Worm (Caenorhabditis elegans) whole organism, L3 larva: ENCODE measurements around the gene F58E6.6.

Experiments used
- R02D3.7 ChIP-seq: fragments of 150-350 bp; optimal IDR thresholded peaks from 2 replicates; lab custom pipeline; 2014; ENCODE audit warnings: missing biosample characterization, missing genetic modification characterization
- aly-2 ChIP-seq: fragments of 150-350 bp; optimal IDR thresholded peaks from 2 replicates; lab custom pipeline; 2014; ENCODE audit warnings: missing biosample characterization, missing genetic modification characterization
- ama-1 ChIP-seq: fragments of 150-350 bp; optimal IDR thresholded peaks from 2 replicates; lab custom pipeline; 2018
- ceh-16 ChIP-seq: sonication (generic microtip); optimal IDR thresholded peaks from 2 replicates; lab custom pipeline; 2017; ENCODE audit warnings: missing biosample characterization, missing genetic modification characterization
- ceh-28 ChIP-seq: fragments of 150-350 bp; optimal IDR thresholded peaks from 2 replicates; lab custom pipeline; 2014; ENCODE audit warnings: missing biosample characterization, missing genetic modification reagents, missing genetic modification characterization
- ceh-82 ChIP-seq: fragments of 150-350 bp; optimal IDR thresholded peaks from 2 replicates; lab custom pipeline; 2014; ENCODE audit warnings: missing biosample characterization, missing genetic modification characterization
- ceh-9 ChIP-seq: sonication (generic microtip); optimal IDR thresholded peaks from 2 replicates; lab custom pipeline; 2018; ENCODE audit warnings: missing biosample characterization, missing genetic modification characterization
- elt-2 ChIP-seq: sonication (generic microtip); optimal IDR thresholded peaks from 2 replicates; lab custom pipeline; 2016; ENCODE audit warnings: missing genetic modification reagents, mild to moderate bottlenecking, missing genetic modification characterization, missing compliant biosample characterization
- elt-3 ChIP-seq, 3 experiments: fragments of 150-350 bp in 1 of 3; sonication (generic microtip) in 2 of 3; optimal IDR thresholded peaks; 2 replicates in 2 of 3; 4 replicates in 1 of 3; lab custom pipeline; 2014 to 2017; ENCODE audit warnings: missing biosample characterization in 3 of 3, missing genetic modification characterization in 3 of 3
- eor-1 ChIP-seq, 2 experiments: fragments of 150-350 bp; optimal IDR thresholded peaks; 2 replicates each; lab custom pipeline; 2014 to 2018; ENCODE audit warnings: missing biosample characterization in 2 of 2, missing genetic modification characterization in 2 of 2
- fkh-10 ChIP-seq: sonication (generic microtip); optimal IDR thresholded peaks from 2 replicates; lab custom pipeline; 2017; ENCODE audit warnings: missing biosample characterization, missing genetic modification reagents, missing genetic modification characterization
- fkh-2 ChIP-seq: fragments of 150-350 bp; optimal IDR thresholded peaks from 2 replicates; lab custom pipeline; 2014; ENCODE audit warnings: missing biosample characterization, missing genetic modification reagents, missing genetic modification characterization
- fos-1 ChIP-seq: fragments of 150-350 bp; optimal IDR thresholded peaks from 2 replicates; lab custom pipeline; 2014; ENCODE audit warnings: missing biosample characterization, missing genetic modification characterization
- jun-1 ChIP-seq: fragments of 150-350 bp; optimal IDR thresholded peaks from 2 replicates; lab custom pipeline; 2014; ENCODE audit warnings: missing biosample characterization, missing genetic modification reagents, missing genetic modification characterization
- lin-15B ChIP-seq: fragments of 150-350 bp; optimal IDR thresholded peaks from 2 replicates; lab custom pipeline; 2014; ENCODE audit warnings: missing biosample characterization, missing genetic modification characterization
- lin-39 ChIP-seq: fragments of 150-350 bp; optimal IDR thresholded peaks from 2 replicates; lab custom pipeline; 2018; ENCODE audit warnings: missing biosample characterization, missing genetic modification reagents, missing genetic modification characterization
- lsy-12 ChIP-seq: sonication (generic microtip); optimal IDR thresholded peaks from 2 replicates; lab custom pipeline; 2016; ENCODE audit warnings: mild to moderate bottlenecking, missing genetic modification characterization, missing compliant biosample characterization
- mdl-1 ChIP-seq: fragments of 150-350 bp; optimal IDR thresholded peaks from 2 replicates; lab custom pipeline; 2014; ENCODE audit warnings: missing biosample characterization, missing genetic modification characterization
- nfya-1 ChIP-seq: sonication (generic microtip); optimal IDR thresholded peaks from 2 replicates; lab custom pipeline; 2017; ENCODE audit warnings: missing genetic modification characterization, mild to moderate bottlenecking, missing compliant biosample characterization, antibody characterized with exemption, moderate library complexity; ENCODE audit not compliant: insufficient read depth
- nhr-11 ChIP-seq: fragments of 150-350 bp; optimal IDR thresholded peaks from 2 replicates; lab custom pipeline; 2014; ENCODE audit warnings: missing biosample characterization, missing genetic modification characterization
- nhr-12 ChIP-seq: fragments of 150-350 bp; optimal IDR thresholded peaks from 2 replicates; lab custom pipeline; 2014; ENCODE audit warnings: missing biosample characterization, missing genetic modification characterization
- nhr-23 ChIP-seq: fragments of 150-350 bp; optimal IDR thresholded peaks from 2 replicates; lab custom pipeline; 2014; ENCODE audit warnings: missing biosample characterization, missing genetic modification reagents, missing genetic modification characterization
- nhr-25 ChIP-seq: sonication (generic microtip); optimal IDR thresholded peaks from 2 replicates; lab custom pipeline; 2017; ENCODE audit warnings: missing biosample characterization, missing genetic modification characterization
- nhr-28 ChIP-seq: fragments of 150-350 bp; optimal IDR thresholded peaks from 2 replicates; lab custom pipeline; 2014; ENCODE audit warnings: missing biosample characterization, missing genetic modification characterization
- nhr-43 ChIP-seq: sonication (generic microtip); optimal IDR thresholded peaks from 2 replicates; lab custom pipeline; 2016; ENCODE audit warnings: mild to moderate bottlenecking, missing genetic modification characterization, missing compliant biosample characterization; ENCODE audit not compliant: poor library complexity, severe bottlenecking
- nhr-76 ChIP-seq: fragments of 150-350 bp; sonication (generic microtip); optimal IDR thresholded peaks from 5 replicates; lab custom pipeline; 2014; ENCODE audit warnings: missing biosample characterization, missing genetic modification characterization
- nhr-77 ChIP-seq: fragments of 150-350 bp; optimal IDR thresholded peaks from 2 replicates; lab custom pipeline; 2014; ENCODE audit warnings: missing biosample characterization, missing genetic modification characterization
- pha-4 ChIP-seq: fragments of 150-350 bp; optimal IDR thresholded peaks from 2 replicates; lab custom pipeline; 2014; ENCODE audit warnings: missing biosample characterization, missing genetic modification reagents, missing genetic modification characterization
- pqm-1 ChIP-seq: fragments of 150-350 bp; optimal IDR thresholded peaks from 2 replicates; lab custom pipeline; 2017; ENCODE audit warnings: missing biosample characterization, missing genetic modification characterization, inconsistent platforms
- sea-2 ChIP-seq: fragments of 150-350 bp; sonication (generic microtip); optimal IDR thresholded peaks from 4 replicates; lab custom pipeline; 2014; ENCODE audit warnings: missing biosample characterization, missing genetic modification reagents, missing genetic modification characterization
- tbx-2 ChIP-seq: sonication (generic microtip); optimal IDR thresholded peaks from 2 replicates; lab custom pipeline; 2016; ENCODE audit warnings: mild to moderate bottlenecking, missing genetic modification characterization, missing compliant biosample characterization
- unc-62 ChIP-seq: fragments of 150-350 bp; sonication (generic microtip); optimal IDR thresholded peaks from 4 replicates; lab custom pipeline; 2014; ENCODE audit warnings: missing biosample characterization, missing genetic modification reagents, missing genetic modification characterization
- ztf-11 ChIP-seq: fragments of 150-350 bp; optimal IDR thresholded peaks from 2 replicates; lab custom pipeline; 2014; ENCODE audit warnings: missing biosample characterization, missing genetic modification characterization

The F58E6.6 gene

DNA sequence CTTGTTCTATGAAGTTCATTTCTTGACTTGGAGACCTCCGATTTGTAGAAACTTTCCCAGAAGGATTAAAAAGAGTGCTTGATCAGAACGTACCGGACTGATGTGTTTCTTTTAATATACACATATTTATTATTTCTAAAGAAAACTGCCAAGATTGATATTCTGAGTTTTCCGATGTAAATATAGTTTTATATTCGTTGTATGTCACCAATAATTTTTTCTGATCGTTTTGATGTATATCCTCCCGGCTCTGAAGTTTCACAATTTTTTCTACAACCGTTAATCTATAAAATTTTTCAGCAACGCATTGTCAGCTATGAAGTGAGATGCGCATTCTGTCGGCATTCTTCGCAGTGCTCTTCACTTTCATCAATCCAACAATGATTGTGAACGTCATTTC lies 43.7 kb upstream of the F58E6.6 start, which contains the start of gene F46B6.9:
Gene F46B6.9 (plus strand): TSS at position 301 of the 400 bp plus-strand sequence.
- TF ChIP-seq fkh-10: no peak
- no peak for TF ChIP-seq aly-2 (tag; lab: Kevin White, UChicago)
- TF ChIP-seq pqm-1 (tag; lab: Kevin White, UChicago): no peak
- no peak for TF ChIP-seq ceh-16 (tag; lab: Kevin White, UChicago)
- no peak for TF ChIP-seq tbx-2 (tag; lab: Kevin White, UChicago)
- TF ChIP-seq fkh-2 (tag; lab: Kevin White, UChicago): no peak
- no peak for TF ChIP-seq ceh-28 (tag; lab: Kevin White, UChicago)
- TF ChIP-seq nhr-12 (tag; lab: Kevin White, UChicago): no peak
- TF ChIP-seq lin-39 (tag; lab: Kevin White, UChicago): no peak
- no peak for TF ChIP-seq ama-1
- no peak for TF ChIP-seq eor-1 (tag; optimal IDR thresholded peaks at IDR 0.05; lab: Kevin White, UChicago)
- TF ChIP-seq elt-2 (tag; lab: Kevin White, UChicago): no peak
- no peak for TF ChIP-seq ztf-11
- no peak for TF ChIP-seq sea-2
- TF ChIP-seq nhr-25 (tag; lab: Kevin White, UChicago): no peak
- TF ChIP-seq R02D3.7: no peak
- TF ChIP-seq ceh-82: no peak
- no peak for TF ChIP-seq nhr-11 (tag; lab: Kevin White, UChicago)
- no peak for TF ChIP-seq nhr-77
- no peak for TF ChIP-seq fos-1 (tag; lab: Kevin White, UChicago)
- TF ChIP-seq, all 47 proteins: peak for 0

DNA sequence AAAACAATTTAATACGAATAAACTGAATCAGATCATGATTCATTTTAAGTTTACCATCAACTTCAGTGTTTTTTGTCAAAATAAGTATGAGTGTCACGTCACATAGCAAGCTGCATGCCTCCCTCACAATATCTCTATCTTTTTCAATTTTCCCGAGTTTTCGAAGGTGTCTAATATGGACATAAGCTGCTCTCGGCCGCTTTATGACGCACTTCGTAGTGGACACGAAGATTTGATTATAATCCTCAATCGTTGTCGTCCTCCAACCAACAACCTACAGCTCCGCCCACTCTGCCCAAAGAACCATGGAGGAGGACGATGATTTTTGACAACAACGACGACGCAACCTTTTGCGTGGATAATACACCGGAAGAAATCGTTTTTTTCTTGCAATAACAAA lies 43.2 kb upstream of the F58E6.6 start:
- TF ChIP-seq jun-1 (tag; lab: Kevin White, UChicago): no peak
- TF ChIP-seq fos-1 (tag; lab: Kevin White, UChicago): no peak
- TF ChIP-seq ceh-9 (tag; lab: Kevin White, UChicago): no peak
- TF ChIP-seq lsy-12 (tag; lab: Kevin White, UChicago): no peak
- no peak for TF ChIP-seq mdl-1 (tag; lab: Kevin White, UChicago)
- no peak for TF ChIP-seq nhr-76
- TF ChIP-seq elt-3 (tag; optimal IDR thresholded peaks at IDR 0.05; lab: Kevin White, UChicago): no peak
- TF ChIP-seq R02D3.7: no peak
- TF ChIP-seq ceh-16 (tag; lab: Kevin White, UChicago): no peak
- no peak for TF ChIP-seq ceh-82
- no peak for TF ChIP-seq nhr-43 (tag; lab: Kevin White, UChicago)
- no peak for TF ChIP-seq nhr-23 (tag; lab: Kevin White, UChicago)
- no peak for TF ChIP-seq lin-39 (tag; lab: Kevin White, UChicago)
- TF ChIP-seq nhr-12 (tag; lab: Kevin White, UChicago): no peak
- no peak for TF ChIP-seq sea-2
- TF ChIP-seq, all 47 proteins: peak for 0

ce11 chrV:9794997-9795396 lies 42.2 kb upstream of the F58E6.6 start:
- TF ChIP-seq nfya-1 (tag; lab: Kevin White, UChicago) (no peak), fos-1 (tag; lab: Kevin White, UChicago) (no peak), pqm-1 (tag; lab: Kevin White, UChicago) (no peak), elt-2 (tag; lab: Kevin White, UChicago) (peak; percentile 23)

ce11 chrV:9791332-9791731 lies 38.5 kb upstream of the F58E6.6 start, which contains the start of gene lipl-2:
lipl-2 (plus strand) TSS chrV:9791567.
- TF ChIP-seq eor-1 (tag; optimal IDR thresholded peaks at IDR 0.05; lab: Kevin White, UChicago): no peak
- TF ChIP-seq pqm-1 (tag; lab: Kevin White, UChicago): peak; percentile 81
- TF ChIP-seq nhr-11 (tag; lab: Kevin White, UChicago): no peak
- no peak for TF ChIP-seq nhr-43 (tag; lab: Kevin White, UChicago)
- no peak for TF ChIP-seq R02D3.7
- no peak for TF ChIP-seq mdl-1 (tag; lab: Kevin White, UChicago)
- peak; percentile 61 for TF ChIP-seq pha-4
- TF ChIP-seq lin-15B (tag; lab: Kevin White, UChicago): no peak
- no peak for TF ChIP-seq nhr-28 (tag; lab: Kevin White, UChicago)
- TF ChIP-seq elt-2 (tag; lab: Kevin White, UChicago): peak; percentile 87
- TF ChIP-seq unc-62 (GFP tag; lab: Kevin White, UChicago): no peak
